Worm (Caenorhabditis elegans) whole organism, L4/young adult: Measurements from ENCODE around the gene pars-1.

Experiments
- W03F9.2 ChIP-seq: fragments of 150-350 bp; optimal IDR thresholded peaks from 2 replicates; lab custom pipeline; 2014; ENCODE audit warnings: missing biosample characterization, missing genetic modification characterization
- dao-5 ChIP-seq: sonication (generic microtip); optimal IDR thresholded peaks from 2 replicates; lab custom pipeline; 2016; ENCODE audit warnings: missing genotype, missing genetic modification characterization, moderate library complexity, missing compliant biosample characterization

DNA sequence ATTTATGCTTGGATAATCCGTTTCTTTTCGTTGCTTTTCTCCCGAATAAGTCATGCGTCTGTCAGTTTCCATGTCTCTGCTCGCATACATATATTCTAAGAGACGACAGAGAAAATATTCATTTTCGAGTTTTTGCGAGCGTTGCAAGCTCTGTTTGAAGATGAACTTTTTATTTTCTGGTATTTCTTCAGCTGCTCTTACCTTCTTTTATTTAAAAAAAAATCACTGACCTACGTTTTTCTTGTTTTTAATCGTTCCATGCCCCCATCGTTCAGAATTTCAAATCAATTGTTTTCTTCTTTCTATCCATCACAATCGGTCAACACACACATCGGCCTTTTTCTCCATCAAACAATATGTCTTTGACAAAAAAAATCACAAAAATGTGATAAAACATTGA is 28.3 kb upstream of the pars-1 start:
- TF ChIP-seq dao-5 (tag; lab: Kevin White, UChicago) (no peak), W03F9.2 (tag; lab: Kevin White, UChicago) (no peak)
